Fruit fly (Drosophila melanogaster): Measurements from ENCODE around the gene Sgs4.

Sgs4 gene

DNA sequence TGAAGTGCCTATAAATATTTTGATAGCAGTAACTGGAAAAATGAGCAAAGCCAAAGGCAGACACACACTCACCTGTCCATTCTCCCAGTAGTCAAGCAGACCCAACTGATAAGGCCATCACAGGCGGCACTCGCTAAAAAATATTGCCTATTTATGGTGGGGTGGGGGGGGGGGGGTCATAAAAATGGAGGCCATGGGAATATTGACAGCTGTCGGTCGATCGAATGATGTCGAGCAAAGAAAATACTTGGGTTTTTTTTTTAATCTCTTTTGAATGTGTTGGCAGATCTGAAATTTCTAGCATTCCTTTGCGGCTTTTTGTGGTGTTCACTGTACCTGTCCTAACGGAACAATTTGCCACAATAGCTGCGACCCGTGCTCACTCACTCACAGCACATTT is 23.7 kb downstream of the Sgs4 start:
- TF ChIP-seq CG32006 (GFP tag; optimal IDR thresholded peaks at IDR 0.05) (peak; percentile 13), CG10631 (GFP tag; optimal IDR thresholded peaks at IDR 0.05) (no peak), CG31627 (GFP tag; optimal IDR thresholded peaks at IDR 0.05) (peak; percentile 1)

DNA sequence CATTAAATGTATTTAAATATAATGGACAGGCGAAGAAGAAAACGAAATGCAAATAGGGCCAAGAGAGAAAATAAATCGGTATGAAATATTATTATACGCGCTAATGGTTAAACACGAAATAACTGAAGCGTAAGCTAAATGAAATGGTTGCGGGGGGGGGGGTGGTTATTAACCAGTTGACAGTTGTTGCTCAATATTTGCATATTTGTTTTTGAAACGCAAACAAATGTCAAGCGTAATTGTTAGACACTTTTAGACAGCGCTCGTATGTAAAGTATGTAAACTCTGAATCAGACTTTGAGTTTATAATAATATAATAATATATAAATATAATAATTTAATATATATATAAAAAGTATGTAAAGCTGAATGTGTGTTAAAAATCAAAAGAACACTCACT is 32.1 kb downstream of the Sgs4 start:
- TF ChIP-seq svp (GFP tag) (no peak), CG3919 (GFP tag; optimal IDR thresholded peaks at IDR 0.05) (no peak), CG32006 (GFP tag; optimal IDR thresholded peaks at IDR 0.05) (no peak), fkh (GFP tag; optimal IDR thresholded peaks at IDR 0.05) (peak; percentile 61), ss (GFP tag; optimal IDR thresholded peaks at IDR 0.05) (no peak), dac (GFP tag; optimal IDR thresholded peaks at IDR 0.05) (no peak), eg (GFP tag; IDR thresholded peaks at IDR 0.05) (no peak)

DNA sequence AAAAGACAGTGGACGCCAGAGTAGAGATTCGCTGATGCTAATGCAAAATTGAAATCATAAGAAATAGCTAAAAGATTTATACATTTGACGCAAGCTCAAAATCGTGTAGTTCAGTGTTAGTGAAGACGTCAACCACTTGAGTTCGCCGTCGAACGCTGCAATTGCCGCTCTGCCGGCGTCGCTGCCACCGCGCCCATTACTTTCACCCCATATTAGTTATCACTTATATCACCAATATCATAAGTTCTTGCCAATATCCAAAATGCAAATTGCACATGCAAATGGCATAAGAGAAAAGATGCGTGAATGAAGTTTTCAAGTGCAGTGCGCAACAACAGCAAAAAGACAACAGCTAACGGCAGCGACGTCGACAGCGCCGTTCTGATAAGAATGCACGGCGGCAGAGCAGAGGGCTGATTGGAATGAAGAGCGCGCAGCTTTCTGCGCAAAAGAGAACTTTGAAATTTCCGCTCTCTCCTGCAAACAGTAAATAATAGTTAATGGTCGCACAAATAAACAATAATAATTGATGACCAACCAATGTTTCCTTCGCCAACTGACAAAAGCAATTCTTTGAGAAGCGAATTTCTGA is 38.5 kb downstream of the Sgs4 start:
- TF ChIP-seq CG6792 (GFP tag; optimal IDR thresholded peaks at IDR 0.05) (no peak), OdsH (GFP tag; optimal IDR thresholded peaks at IDR 0.05) (no peak), fkh (GFP tag; optimal IDR thresholded peaks at IDR 0.05) (no peak), CG7368 (GFP tag; optimal IDR thresholded peaks at IDR 0.05) (no peak), Hr38 (GFP tag; optimal IDR thresholded peaks at IDR 0.05) (no peak), esn (GFP tag; optimal IDR thresholded peaks at IDR 0.05) (no peak), CG1621 (tag; optimal IDR thresholded peaks at IDR 0.05) (no peak), Sox15 (GFP tag; optimal IDR thresholded peaks at IDR 0.05) (no peak), CG3032 (tag; optimal IDR thresholded peaks at IDR 0.05) (no peak), spab (GFP tag; optimal IDR thresholded peaks at IDR 0.05) (no peak), CG32006 (GFP tag; optimal IDR thresholded peaks at IDR 0.05) (no peak), Lpt (GFP tag; optimal IDR thresholded peaks at IDR 0.05) (no peak), Ets21C (GFP tag; optimal IDR thresholded peaks at IDR 0.05) (no peak), CG11294 (GFP tag; IDR thresholded peaks at IDR 0.05) (no peak), net (GFP tag; optimal IDR thresholded peaks at IDR 0.05) (no peak), CG8119 (GFP tag; IDR thresholded peaks at IDR 0.05) (no peak), Hr39 (GFP tag; optimal IDR thresholded peaks at IDR 0.05) (no peak)

DNA sequence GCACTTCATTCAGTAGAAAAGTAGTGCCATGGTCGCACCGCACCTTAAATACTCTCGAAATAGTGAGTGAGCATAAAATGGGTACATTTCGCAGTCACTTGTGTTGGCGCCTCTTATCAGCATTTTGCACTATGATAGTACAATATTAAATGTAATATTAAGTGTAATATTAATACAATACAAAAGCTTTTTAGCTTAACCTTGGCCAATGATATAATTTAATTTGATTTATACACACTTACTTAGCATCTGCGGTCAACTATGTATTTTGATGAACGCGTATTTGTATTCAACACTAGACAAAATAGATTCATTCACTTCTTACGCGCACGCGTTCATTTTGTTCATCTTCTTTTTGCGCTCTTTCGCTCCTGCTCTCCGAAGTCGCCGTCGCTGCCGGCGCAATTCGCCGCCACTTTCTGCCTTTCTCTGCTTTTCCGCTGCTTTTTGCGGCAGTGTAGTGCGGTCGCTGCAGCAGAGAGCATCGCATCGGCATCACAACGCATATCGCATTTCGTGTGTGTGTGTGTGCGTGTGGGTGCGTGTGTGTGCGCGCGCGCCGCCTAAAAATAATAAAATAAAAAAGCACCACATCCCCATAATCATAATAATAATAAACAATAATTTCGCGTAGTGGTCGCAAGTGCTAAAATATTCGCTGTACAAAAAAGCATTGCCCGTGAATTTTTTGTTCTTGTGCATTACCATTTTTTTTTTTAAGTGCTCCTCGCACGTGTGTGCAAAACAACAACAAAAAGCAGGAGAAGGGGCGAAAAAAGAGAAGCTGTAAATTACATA is 39.2 kb downstream of the Sgs4 start:
- TF ChIP-seq Ets21C (GFP tag; optimal IDR thresholded peaks at IDR 0.05) (peak; percentile 4), OdsH (GFP tag; optimal IDR thresholded peaks at IDR 0.05) (peak; percentile 39), CG16779 (tag; optimal IDR thresholded peaks at IDR 0.05) (peak; percentile 19), CG6854 (GFP tag; optimal IDR thresholded peaks at IDR 0.05) (no peak), fd85E (GFP tag; optimal IDR thresholded peaks at IDR 0.05) (no peak), Sox15 (GFP tag; optimal IDR thresholded peaks at IDR 0.05) (no peak), CG10631 (GFP tag; optimal IDR thresholded peaks at IDR 0.05) (peak; percentile 46), achi (GFP tag; optimal IDR thresholded peaks at IDR 0.05) (peak; percentile 58), dac (GFP tag; optimal IDR thresholded peaks at IDR 0.05) (peak; percentile 25), spab (GFP tag; optimal IDR thresholded peaks at IDR 0.05) (no peak), CG8632 (GFP tag; optimal IDR thresholded peaks at IDR 0.05) (peak; percentile 35), CG11902 (GFP tag; optimal IDR thresholded peaks at IDR 0.05) (no peak), Hr39 (GFP tag; optimal IDR thresholded peaks at IDR 0.05) (peak; percentile 49), CG8119 (GFP tag; IDR thresholded peaks at IDR 0.05) (peak; percentile 54; the same call in 2 of the 3 replicates), CG11762 (GFP tag; optimal IDR thresholded peaks at IDR 0.05; ENCODE audit: insufficient read depth) (peak; percentile 8), fkh (GFP tag; optimal IDR thresholded peaks at IDR 0.05) (peak; percentile 49), CG6163 (GFP tag; IDR thresholded peaks at IDR 0.05) (peak; percentile 78), Eip78C (GFP tag) (peak; percentile 81), Hr4 (GFP tag; optimal IDR thresholded peaks at IDR 0.05) (peak; percentile 51), Hr38 (GFP tag; optimal IDR thresholded peaks at IDR 0.05) (no peak), pdm3 (GFP tag; optimal IDR thresholded peaks at IDR 0.05) (peak; percentile 69), CG4318 (GFP tag; optimal IDR thresholded peaks at IDR 0.05) (peak; percentile 54), vri (GFP tag; optimal IDR thresholded peaks at IDR 0.05) (peak; percentile 32), svp (GFP tag) (peak; percentile 75), ss (GFP tag; optimal IDR thresholded peaks at IDR 0.05) (peak; percentile 21 to 27), Smox (GFP tag; optimal IDR thresholded peaks at IDR 0.05) (peak; percentile 38), cyc (GFP tag; optimal IDR thresholded peaks at IDR 0.05) (peak; percentile 39), Eip93F (GFP tag; optimal IDR thresholded peaks at IDR 0.05) (no peak), CG15336 (GFP tag; IDR thresholded peaks at IDR 0.05) (peak; percentile 66), lz (GFP tag; optimal IDR thresholded peaks at IDR 0.05) (peak; percentile 63), Lpt (GFP tag; optimal IDR thresholded peaks at IDR 0.05) (peak; percentile 26), CG6792 (GFP tag; optimal IDR thresholded peaks at IDR 0.05) (peak; percentile 30), CG11294 (GFP tag; IDR thresholded peaks at IDR 0.05) (peak; percentile 23; the same call in 1 of the 2 replicates)

Measured in whole organism, prepupa.